Fruit fly (Drosophila melanogaster) whole organism, prepupa: Measurements from ENCODE around the gene CG4440.

Experiments used
- Blimp-1 ChIP-seq: fragments of 200-800 bp; sonication (Bioruptor generic); optimal IDR thresholded peaks from 3 replicates; lab custom pipeline; 2017; ENCODE audit warnings: missing biosample characterization, missing genetic modification characterization, mild to moderate bottlenecking, moderate library complexity, missing genetic modification reagents
- CG11294 ChIP-seq: fragments of 200-800 bp; sonication (Bioruptor generic); IDR thresholded peaks from 2 replicates; pipeline ENCODE4 v1.3.6; 2022; ENCODE audit warnings: missing biosample characterization, missing genetic modification characterization
- CG11902 ChIP-seq: fragments of 200-800 bp; sonication (Bioruptor generic); optimal IDR thresholded peaks from 3 replicates; lab custom pipeline; 2016; ENCODE audit warnings: missing biosample characterization, missing genetic modification characterization
- CG16779 ChIP-seq: fragments of 200-800 bp; sonication (Bioruptor generic); optimal IDR thresholded peaks from 3 replicates; lab custom pipeline; 2017; ENCODE audit warnings: missing biosample characterization, mild to moderate bottlenecking, missing genetic modification characterization
- CG3032 ChIP-seq: fragments of 200-800 bp; optimal IDR thresholded peaks from 2 replicates; lab custom pipeline; 2019; ENCODE audit warnings: missing biosample characterization, mild to moderate bottlenecking, missing genetic modification characterization, moderate library complexity
- CG31627 ChIP-seq: fragments of 200-800 bp; sonication (Bioruptor generic); optimal IDR thresholded peaks from 3 replicates; lab custom pipeline; 2016; ENCODE audit warnings: missing biosample characterization, missing genetic modification characterization
- CG4318 ChIP-seq: fragments of 200-800 bp; sonication (Bioruptor generic); optimal IDR thresholded peaks from 3 replicates; lab custom pipeline; 2017; ENCODE audit warnings: missing biosample characterization, mild to moderate bottlenecking, missing genetic modification characterization
- CG6163 ChIP-seq: fragments of 200-800 bp; sonication (Bioruptor generic); IDR thresholded peaks from 3 replicates; pipeline ENCODE4 v1.3.6; 2022; ENCODE audit warnings: missing biosample characterization, missing genetic modification characterization
- CG8119 ChIP-seq: fragments of 200-800 bp; sonication (Bioruptor generic); IDR thresholded peaks from 3 replicates; pipeline ENCODE4 v1.3.6; 2022; ENCODE audit warnings: missing biosample characterization, missing genetic modification characterization
- CG8632 ChIP-seq: fragments of 200-800 bp; sonication (Bioruptor generic); optimal IDR thresholded peaks from 3 replicates; lab custom pipeline; 2016; ENCODE audit warnings: missing biosample characterization, missing genetic modification characterization
- Eip75B ChIP-seq: fragments of 200-800 bp; sonication (Bioruptor generic); optimal IDR thresholded peaks from 3 replicates; lab custom pipeline; 2016; ENCODE audit warnings: missing biosample characterization, missing genetic modification characterization
- Eip78C ChIP-seq: fragments of 200-800 bp; sonication (Bioruptor generic); peaks from one replicate; lab custom pipeline; 2016; ENCODE audit warnings: missing biosample characterization, missing genetic modification characterization
- Eip93F ChIP-seq: fragments of 200-800 bp; sonication (Bioruptor generic); optimal IDR thresholded peaks from 2 replicates; lab custom pipeline; 2016; ENCODE audit warnings: missing biosample characterization, mild to moderate bottlenecking, missing genetic modification characterization
- Ets96B ChIP-seq: fragments of 200-800 bp; optimal IDR thresholded peaks from 2 replicates; lab custom pipeline; 2019; ENCODE audit warnings: missing biosample characterization, mild to moderate bottlenecking, missing genetic modification characterization, moderate library complexity
- Gug ChIP-seq: fragments of 200-800 bp; sonication (Bioruptor generic); IDR thresholded peaks from 2 replicates; pipeline ENCODE4 v1.3.6; 2022; ENCODE audit warnings: missing biosample characterization, missing genetic modification characterization
- Hr38 ChIP-seq: sonication (Bioruptor generic); optimal IDR thresholded peaks from 2 replicates; lab custom pipeline; 2016; ENCODE audit warnings: missing biosample characterization, missing genetic modification characterization
- Hr4 ChIP-seq: fragments of 200-800 bp; sonication (Bioruptor generic); optimal IDR thresholded peaks from 3 replicates; lab custom pipeline; 2016; ENCODE audit warnings: missing biosample characterization, missing genetic modification characterization
- Met ChIP-seq: fragments of 200-800 bp; sonication (Bioruptor generic); optimal IDR thresholded peaks from 3 replicates; lab custom pipeline; 2016; ENCODE audit warnings: missing biosample characterization, missing genetic modification characterization
- OdsH ChIP-seq: fragments of 200-800 bp; sonication (Bioruptor generic); optimal IDR thresholded peaks from 3 replicates; lab custom pipeline; 2016; ENCODE audit warnings: missing biosample characterization, missing genetic modification characterization
- dac ChIP-seq: fragments of 200-800 bp; sonication (Bioruptor generic); optimal IDR thresholded peaks from 2 replicates; lab custom pipeline; 2017; ENCODE audit warnings: missing biosample characterization, mild to moderate bottlenecking, missing genetic modification characterization
- dsx ChIP-seq: fragments of 200-800 bp; optimal IDR thresholded peaks from 3 replicates; lab custom pipeline; 2019; ENCODE audit warnings: missing biosample characterization, mild to moderate bottlenecking, missing genetic modification characterization, moderate library complexity; ENCODE audit not compliant: poor library complexity, severe bottlenecking
- fkh ChIP-seq: fragments of 200-800 bp; sonication (Bioruptor generic); optimal IDR thresholded peaks from 3 replicates; lab custom pipeline; 2017; ENCODE audit warnings: missing biosample characterization, mild to moderate bottlenecking, missing genetic modification characterization, moderate library complexity
- lz ChIP-seq: fragments of 200-800 bp; sonication (Bioruptor generic); optimal IDR thresholded peaks from 3 replicates; lab custom pipeline; 2016; ENCODE audit warnings: missing biosample characterization, missing genetic modification characterization
- net ChIP-seq: fragments of 200-800 bp; sonication (Bioruptor generic); optimal IDR thresholded peaks from 3 replicates; lab custom pipeline; 2016; ENCODE audit warnings: missing biosample characterization, missing genetic modification characterization
- pdm3 ChIP-seq: fragments of 200-800 bp; sonication (Bioruptor generic); optimal IDR thresholded peaks from 3 replicates; lab custom pipeline; 2016; ENCODE audit warnings: missing biosample characterization, missing genetic modification characterization
- salr ChIP-seq, 2 experiments: fragments of 200-800 bp; sonication (Bioruptor generic); optimal IDR thresholded peaks; 3 replicates each; lab custom pipeline; 2016 to 2018; ENCODE audit warnings: missing biosample characterization in 2 of 2, missing genetic modification characterization in 2 of 2, mild to moderate bottlenecking in 1 of 2
- spab ChIP-seq: fragments of 200-800 bp; sonication (Bioruptor generic); optimal IDR thresholded peaks from 2 replicates; lab custom pipeline; 2017; ENCODE audit warnings: missing biosample characterization, mild to moderate bottlenecking, missing genetic modification characterization, missing genetic modification reagents
- svp ChIP-seq: fragments of 200-800 bp; sonication (Bioruptor generic); peaks from one replicate; lab custom pipeline; 2016; ENCODE audit warnings: missing biosample characterization, missing genetic modification characterization
- topi ChIP-seq: fragments of 200-800 bp; sonication (Bioruptor generic); optimal IDR thresholded peaks from 3 replicates; lab custom pipeline; 2016; ENCODE audit warnings: missing biosample characterization, missing genetic modification characterization
- vri ChIP-seq: fragments of 200-800 bp; sonication (Bioruptor generic); optimal IDR thresholded peaks from 3 replicates; lab custom pipeline; 2016; ENCODE audit warnings: missing biosample characterization, mild to moderate bottlenecking, missing genetic modification characterization

Gene CG4440

DNA sequence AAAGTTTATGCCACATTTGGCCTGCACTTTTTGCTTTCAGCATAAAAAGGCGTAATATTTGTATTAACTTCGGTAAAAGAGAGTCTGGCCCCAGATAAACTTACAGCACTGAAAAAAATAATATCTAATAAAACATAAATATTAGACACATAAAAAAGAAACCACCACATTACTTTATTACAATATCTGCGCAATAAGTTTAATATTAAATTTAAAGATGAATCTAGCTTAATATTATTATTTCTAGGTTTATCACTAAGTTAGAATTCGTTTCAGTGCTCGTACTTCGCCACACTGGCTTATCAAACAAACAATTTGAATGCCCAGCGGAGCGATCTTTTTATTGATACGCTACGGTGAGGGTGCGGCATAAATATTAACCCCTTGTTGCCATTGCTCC, 28.1 kb downstream of the CG4440 start (continued):
- TF ChIP-seq CG3032 (tag; lab: Kevin White, UChicago) (no peak), Hr4 (GFP tag; lab: Kevin White, UChicago) (no peak), Eip93F (no peak), OdsH (GFP tag; lab: Kevin White, UChicago) (peak; percentile 39), CG8632 (GFP tag; lab: Kevin White, UChicago) (no peak), salr (GFP tag; optimal IDR thresholded peaks at IDR 0.05; lab: Kevin White, UChicago) (no peak), CG31627 (GFP tag; lab: Kevin White, UChicago) (no peak), CG8119 (no peak), Eip75B (GFP tag; lab: Kevin White, UChicago) (no peak), CG11902 (GFP tag; lab: Kevin White, UChicago) (no peak), Blimp-1 (GFP tag; lab: Kevin White, UChicago) (no peak), vri (GFP tag; lab: Kevin White, UChicago) (no peak), Hr38 (GFP tag; lab: Kevin White, UChicago) (no peak), dsx (GFP tag; lab: Kevin White, UChicago) (no peak), spab (GFP tag; lab: Kevin White, UChicago) (no peak), Eip78C (GFP tag; lab: Kevin White, UChicago) (peak; percentile 41), net (GFP tag; lab: Kevin White, UChicago) (no peak), lz (GFP tag; lab: Kevin White, UChicago) (peak; percentile 8)

DNA sequence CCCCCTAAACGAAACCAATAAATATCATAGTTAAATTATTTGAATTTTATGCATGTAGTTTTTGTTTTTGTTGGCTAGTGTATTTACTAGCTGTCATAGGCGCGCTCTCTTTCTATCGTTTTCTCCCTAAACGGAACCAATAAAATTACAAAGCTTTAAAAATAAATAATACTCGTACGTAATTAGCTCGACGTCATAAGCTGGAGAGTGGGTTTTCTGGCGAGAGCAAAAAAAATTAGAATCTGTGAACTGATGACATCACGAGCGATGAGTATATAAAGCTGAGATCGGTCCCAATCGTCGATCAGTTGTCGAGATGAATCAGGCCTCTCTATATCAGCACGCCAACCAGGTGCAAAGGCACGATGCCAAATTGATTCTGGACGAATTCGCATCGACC, 35.9 kb downstream of the CG4440 start, which contains the start of gene jhamt:
jhamt (plus strand) TSS at position 301 of the 400 bp plus-strand sequence.
- TF ChIP-seq Hr38 (GFP tag; lab: Kevin White, UChicago) (no peak), pdm3 (no peak), topi (GFP tag; lab: Kevin White, UChicago) (no peak), dac (no peak), svp (GFP tag; lab: Kevin White, UChicago) (no peak), net (GFP tag; lab: Kevin White, UChicago) (no peak), CG4318 (GFP tag; lab: Kevin White, UChicago) (no peak), Met (no peak), CG8632 (GFP tag; lab: Kevin White, UChicago) (no peak), Gug (GFP tag; lab: Robert Waterston, UW) (no peak), Ets96B (tag; lab: Kevin White, UChicago) (no peak), CG11294 (no peak)

dm6 chr2L:16374691-16375090, 45.0 kb downstream of the CG4440 start:
- TF ChIP-seq Eip93F (no peak), CG16779 (tag; lab: Kevin White, UChicago) (no peak), Hr4 (GFP tag; lab: Kevin White, UChicago) (no peak), CG6163 (GFP tag; lab: Robert Waterston, UW) (no peak), fkh (no peak), CG11294 (no peak)
- TF ChIP-seq, all 60 proteins: peak for 0
